Worm (Caenorhabditis elegans) whole organism, late embryonic: ENCODE measurements around the gene gdi-1.
A peak's percentile ranks its signal among the peaks of the same experiment; 100 is the strongest.

Experiments used
- K02D7.2 ChIP-seq: sonication (generic microtip); optimal IDR thresholded peaks from 2 replicates; lab custom pipeline; 2017; ENCODE audit warnings: mild to moderate bottlenecking, missing genetic modification characterization, missing compliant biosample characterization
- K09A11.1 ChIP-seq: sonication (generic microtip); optimal IDR thresholded peaks from 2 replicates; lab custom pipeline; 2017; ENCODE audit warnings: antibody characterized with exemption, mild to moderate bottlenecking, missing genetic modification characterization, missing compliant biosample characterization; ENCODE audit not compliant: insufficient read depth
- T23F11.4 ChIP-seq: fragments of 200-800 bp; sonication (Bioruptor generic); optimal IDR thresholded peaks from 2 replicates; lab custom pipeline; 2018; ENCODE audit warnings: mild to moderate bottlenecking, missing genetic modification characterization, missing compliant biosample characterization
- ahr-1 ChIP-seq: sonication (generic microtip); optimal IDR thresholded peaks from 2 replicates; lab custom pipeline; 2016; ENCODE audit warnings: missing genetic modification characterization, missing compliant biosample characterization
- ama-1 ChIP-seq: fragments of 150-350 bp; optimal IDR thresholded peaks from 2 replicates; lab custom pipeline; 2014
- ceh-2 ChIP-seq: sonication (generic microtip); optimal IDR thresholded peaks from 2 replicates; lab custom pipeline; 2016; ENCODE audit warnings: missing genotype, missing genetic modification characterization, missing compliant biosample characterization
- ceh-22 ChIP-seq: sonication (generic microtip); optimal IDR thresholded peaks from 2 replicates; lab custom pipeline; 2017; ENCODE audit warnings: missing biosample characterization, missing genetic modification characterization
- ceh-30 ChIP-seq: fragments of 150-350 bp; optimal IDR thresholded peaks from 2 replicates; lab custom pipeline; 2014; ENCODE audit warnings: missing biosample characterization, missing genetic modification characterization
- ceh-31 ChIP-seq: sonication (generic microtip); optimal IDR thresholded peaks from 2 replicates; lab custom pipeline; 2016; ENCODE audit warnings: missing genetic modification characterization, missing compliant biosample characterization
- ceh-34 ChIP-seq: sonication (generic microtip); optimal IDR thresholded peaks from 2 replicates; lab custom pipeline; 2016; ENCODE audit warnings: mild to moderate bottlenecking, missing genetic modification characterization, missing compliant biosample characterization
- ceh-45 ChIP-seq: fragments of 200-800 bp; sonication (Bioruptor generic); IDR thresholded peaks from 2 replicates; pipeline ENCODE4 v1.3.6; 2022; ENCODE audit warnings: missing genetic modification reagents, missing genetic modification characterization, missing compliant biosample characterization
- ceh-48 ChIP-seq: sonication (generic microtip); optimal IDR thresholded peaks from 2 replicates; lab custom pipeline; 2016; ENCODE audit warnings: missing genetic modification characterization, inconsistent platforms, missing compliant biosample characterization
- che-1 ChIP-seq: sonication (generic microtip); optimal IDR thresholded peaks from 2 replicates; lab custom pipeline; 2016; ENCODE audit warnings: mild to moderate bottlenecking, missing genetic modification characterization, missing compliant biosample characterization
- dmd-4 ChIP-seq: sonication (generic microtip); optimal IDR thresholded peaks from 2 replicates; lab custom pipeline; 2016; ENCODE audit warnings: borderline replicate concordance, missing genetic modification characterization, missing compliant biosample characterization
- dve-1 ChIP-seq: sonication (generic microtip); optimal IDR thresholded peaks from 2 replicates; lab custom pipeline; 2017; ENCODE audit warnings: antibody characterized with exemption, mild to moderate bottlenecking, missing genetic modification characterization, missing compliant biosample characterization
- elt-2 ChIP-seq: sonication (generic microtip); optimal IDR thresholded peaks from 2 replicates; lab custom pipeline; 2016; ENCODE audit warnings: missing genetic modification reagents, missing genetic modification characterization, missing compliant biosample characterization
- elt-4 ChIP-seq: sonication (generic microtip); optimal IDR thresholded peaks from 2 replicates; lab custom pipeline; 2016; ENCODE audit warnings: missing genetic modification characterization, missing compliant biosample characterization
- fax-1 ChIP-seq: sonication (generic microtip); optimal IDR thresholded peaks from 2 replicates; lab custom pipeline; 2016; ENCODE audit warnings: missing genotype, missing genetic modification characterization, missing compliant biosample characterization
- fkh-10 ChIP-seq: fragments of 150-350 bp; optimal IDR thresholded peaks from 2 replicates; lab custom pipeline; 2014; ENCODE audit warnings: missing biosample characterization, missing genetic modification reagents, missing genetic modification characterization
- fkh-6 ChIP-seq: sonication (generic microtip); optimal IDR thresholded peaks from 2 replicates; lab custom pipeline; 2016; ENCODE audit warnings: missing genetic modification characterization, missing compliant biosample characterization
- hlh-6 ChIP-seq: sonication (generic microtip); optimal IDR thresholded peaks from 2 replicates; lab custom pipeline; 2016; ENCODE audit warnings: missing genotype, missing genetic modification characterization, missing compliant biosample characterization
- lin-11 ChIP-seq: fragments of 200-800 bp; sonication (Bioruptor generic); optimal IDR thresholded peaks from 2 replicates; lab custom pipeline; 2018; ENCODE audit warnings: mild to moderate bottlenecking, missing genetic modification characterization, missing compliant biosample characterization
- madf-2 ChIP-seq: sonication (generic microtip); optimal IDR thresholded peaks from 2 replicates; lab custom pipeline; 2017; ENCODE audit warnings: missing genetic modification characterization, missing compliant biosample characterization
- nfya-1 ChIP-seq: sonication (generic microtip); optimal IDR thresholded peaks from 2 replicates; lab custom pipeline; 2017; ENCODE audit warnings: missing genetic modification characterization, mild to moderate bottlenecking, missing compliant biosample characterization, antibody characterized with exemption, moderate library complexity
- nhr-232 ChIP-seq: sonication (generic microtip); optimal IDR thresholded peaks from 2 replicates; lab custom pipeline; 2016; ENCODE audit warnings: missing genetic modification characterization, missing compliant biosample characterization
- npax-4 ChIP-seq: sonication (generic microtip); optimal IDR thresholded peaks from 2 replicates; lab custom pipeline; 2016; ENCODE audit warnings: missing genetic modification characterization, missing compliant biosample characterization
- odd-2 ChIP-seq: sonication (generic microtip); optimal IDR thresholded peaks from 2 replicates; lab custom pipeline; 2017; ENCODE audit warnings: antibody characterized with exemption, mild to moderate bottlenecking, missing genetic modification characterization, missing compliant biosample characterization
- pat-9 ChIP-seq: fragments of 200-800 bp; sonication (Bioruptor generic); optimal IDR thresholded peaks from 2 replicates; lab custom pipeline; 2018; ENCODE audit warnings: mild to moderate bottlenecking, missing genetic modification characterization, moderate library complexity, missing compliant biosample characterization
- pax-1 ChIP-seq: fragments of 150-350 bp; optimal IDR thresholded peaks from 2 replicates; lab custom pipeline; 2014; ENCODE audit warnings: missing biosample characterization, missing genetic modification characterization
- pha-2 ChIP-seq: sonication (generic microtip); optimal IDR thresholded peaks from 2 replicates; lab custom pipeline; 2017; ENCODE audit warnings: mild to moderate bottlenecking, missing genetic modification characterization, missing compliant biosample characterization
- pha-4 ChIP-seq: fragments of 150-350 bp; optimal IDR thresholded peaks from 2 replicates; lab custom pipeline; 2018; ENCODE audit warnings: missing biosample characterization, missing genetic modification reagents, missing genetic modification characterization
- pqm-1 ChIP-seq: sonication (generic microtip); optimal IDR thresholded peaks from 2 replicates; lab custom pipeline; 2016; ENCODE audit warnings: missing genetic modification characterization, missing compliant biosample characterization
- rnt-1 ChIP-seq: sonication (generic microtip); optimal IDR thresholded peaks from 2 replicates; lab custom pipeline; 2016; ENCODE audit warnings: missing genetic modification characterization, missing compliant biosample characterization
- sox-4 ChIP-seq: sonication (generic microtip); optimal IDR thresholded peaks from 2 replicates; lab custom pipeline; 2017; ENCODE audit warnings: mild to moderate bottlenecking, missing genetic modification characterization, inconsistent platforms, missing compliant biosample characterization
- tbx-7 ChIP-seq: sonication (generic microtip); optimal IDR thresholded peaks from 2 replicates; lab custom pipeline; 2016; ENCODE audit warnings: missing genotype, missing genetic modification characterization, missing compliant biosample characterization
- ttx-3 ChIP-seq: sonication (generic microtip); optimal IDR thresholded peaks from 2 replicates; lab custom pipeline; 2016; ENCODE audit warnings: missing genetic modification reagents, missing genetic modification characterization, missing compliant biosample characterization
- unc-42 ChIP-seq: sonication (generic microtip); optimal IDR thresholded peaks from 2 replicates; lab custom pipeline; 2016; ENCODE audit warnings: missing genotype, missing genetic modification characterization, missing compliant biosample characterization
- unc-55 ChIP-seq: sonication (generic microtip); optimal IDR thresholded peaks from 2 replicates; lab custom pipeline; 2017; ENCODE audit warnings: missing biosample characterization, missing genetic modification reagents, missing genetic modification characterization
- zip-5 ChIP-seq: sonication (generic microtip); optimal IDR thresholded peaks from 2 replicates; lab custom pipeline; 2016; ENCODE audit warnings: missing genetic modification characterization, missing compliant biosample characterization
- ztf-16 ChIP-seq: sonication (generic microtip); optimal IDR thresholded peaks from 2 replicates; lab custom pipeline; 2017; ENCODE audit warnings: missing genetic modification characterization, missing compliant biosample characterization

gdi-1 gene

DNA sequence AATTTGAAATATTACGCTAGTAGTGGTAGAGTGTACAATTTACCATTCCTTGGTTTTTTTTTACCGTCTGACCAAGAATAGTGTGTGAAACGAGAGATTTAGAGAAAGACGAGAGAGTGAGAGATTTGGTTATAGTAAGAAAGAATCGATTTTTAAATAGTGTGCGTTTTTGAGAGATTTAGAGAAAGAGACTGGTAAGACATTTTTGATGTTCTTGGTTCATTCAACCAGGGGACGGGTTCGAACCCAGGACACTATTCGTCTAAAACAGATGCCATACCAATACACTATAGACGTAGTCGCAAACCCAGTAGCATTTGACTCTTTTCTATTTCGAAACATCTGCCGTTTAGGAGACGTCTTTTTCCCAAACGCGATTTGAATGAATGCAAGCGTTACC is 45.4 kb upstream of the gdi-1 start (continued):
- TF ChIP-seq ceh-45 (GFP tag; lab: Robert Waterston, UW) (peak; percentile 75), K09A11.1 (tag; lab: Kevin White, UChicago) (peak; percentile 22), ama-1 (lab: Kevin White, UChicago) (no peak), che-1 (peak; percentile 80), T23F11.4 (GFP tag; lab: Kevin White, UChicago) (peak; percentile 68), ceh-22 (no peak), ztf-16 (tag; lab: Kevin White, UChicago) (peak; percentile 66), lin-11 (tag; lab: Kevin White, UChicago) (peak; percentile 71), unc-55 (no peak), unc-42 (no peak), pha-4 (tag; lab: Kevin White, UChicago) (no peak), pax-1 (tag; lab: Kevin White, UChicago) (no peak), elt-2 (tag; lab: Kevin White, UChicago) (peak; percentile 70), madf-2 (tag; lab: Kevin White, UChicago) (peak; percentile 30), ahr-1 (peak; percentile 29), fax-1 (tag; lab: Kevin White, UChicago) (peak; percentile 49), ceh-2 (peak; percentile 55), sox-4 (peak; percentile 72), tbx-7 (tag; lab: Kevin White, UChicago) (no peak), ceh-34 (tag; lab: Kevin White, UChicago) (peak; percentile 48), ttx-3 (tag; lab: Kevin White, UChicago) (peak; percentile 56), ceh-48 (peak; percentile 82), pha-2 (peak; percentile 13), npax-4 (tag; lab: Kevin White, UChicago) (peak; percentile 11), hlh-6 (tag; lab: Kevin White, UChicago) (no peak), ceh-31 (tag; lab: Kevin White, UChicago) (peak; percentile 62), pat-9 (peak; percentile 79), pqm-1 (tag; lab: Kevin White, UChicago) (peak; percentile 24)
- TF ChIP-seq, all 69 proteins: peak for 47

DNA sequence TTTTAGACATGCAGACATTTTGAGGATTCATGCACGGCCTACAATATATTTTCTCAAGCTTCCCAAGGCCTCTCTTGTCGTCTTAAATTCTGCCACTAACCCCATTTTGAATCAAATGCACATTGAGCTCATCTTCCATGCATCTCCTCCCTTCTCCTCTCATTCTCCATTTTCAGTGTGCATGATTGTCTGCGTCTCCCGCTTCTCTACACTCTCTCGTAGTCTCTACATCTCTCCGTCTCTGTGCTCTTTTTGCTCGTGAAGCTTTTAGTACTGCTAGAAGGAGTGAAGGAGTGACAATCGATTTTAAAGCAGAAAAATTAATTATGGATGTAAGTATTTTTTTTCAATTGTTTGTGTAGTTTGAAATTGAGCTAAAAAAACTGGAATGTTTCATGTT is 44.2 kb upstream of the gdi-1 start, which contains the start of gene Y57G11C.22:
TSS of gene Y57G11C.22 (plus strand) at position 327 of the 400 bp plus-strand sequence.
- TF ChIP-seq unc-42 (peak; percentile 37), ceh-31 (tag; lab: Kevin White, UChicago) (peak; percentile 35), unc-55 (peak; percentile 23), nfya-1 (peak; percentile 11), ama-1 (lab: Kevin White, UChicago) (no peak), elt-4 (tag; lab: Kevin White, UChicago) (no peak), nhr-232 (tag; lab: Kevin White, UChicago) (no peak), dmd-4 (tag; lab: Kevin White, UChicago) (no peak), zip-5 (tag; lab: Kevin White, UChicago) (no peak)

DNA sequence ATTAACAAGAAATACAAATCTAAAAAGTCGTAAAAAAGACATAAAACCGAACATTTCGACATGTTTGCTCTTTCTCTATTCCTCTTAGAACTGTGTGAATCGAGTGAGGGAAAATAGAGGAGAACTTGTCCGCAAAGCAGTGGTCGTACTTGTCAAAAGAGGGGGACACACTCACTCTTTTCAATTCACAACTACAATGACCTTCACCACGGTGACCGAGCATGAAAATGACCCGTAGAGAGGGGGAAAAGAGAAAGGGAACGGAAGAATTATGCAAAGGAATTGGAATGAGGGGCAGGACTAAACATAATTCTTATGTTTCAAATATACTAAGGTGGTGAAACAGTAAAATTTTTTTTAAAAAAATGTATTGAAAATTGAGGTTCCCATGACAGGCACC is 40.9 kb upstream of the gdi-1 start:
- TF ChIP-seq ttx-3 (tag; lab: Kevin White, UChicago) (no peak), ceh-2 (no peak), nhr-232 (tag; lab: Kevin White, UChicago) (no peak), nfya-1 (peak; percentile 13), fkh-6 (tag; lab: Kevin White, UChicago) (no peak), T23F11.4 (GFP tag; lab: Kevin White, UChicago) (no peak), pat-9 (no peak), pqm-1 (tag; lab: Kevin White, UChicago) (no peak), odd-2 (no peak), rnt-1 (tag; lab: Kevin White, UChicago) (no peak), dve-1 (tag; lab: Kevin White, UChicago) (no peak), ceh-31 (tag; lab: Kevin White, UChicago) (peak; percentile 21), fkh-10 (no peak), ceh-30 (tag; lab: Kevin White, UChicago) (no peak), K02D7.2 (tag; lab: Kevin White, UChicago) (no peak), pax-1 (tag; lab: Kevin White, UChicago) (peak; percentile 70), zip-5 (tag; lab: Kevin White, UChicago) (no peak)
- TF ChIP-seq, all 69 proteins: peak for 3
